Worm (Caenorhabditis elegans) whole organism, late embryonic: ENCODE data around the gene sec-61.A.

Experiments used
- K02D7.2 ChIP-seq: sonication (generic microtip); optimal IDR thresholded peaks from 2 replicates; lab custom pipeline; 2017; ENCODE audit warnings: mild to moderate bottlenecking, missing genetic modification characterization, missing compliant biosample characterization
- K09A11.1 ChIP-seq: sonication (generic microtip); optimal IDR thresholded peaks from 2 replicates; lab custom pipeline; 2017; ENCODE audit warnings: antibody characterized with exemption, mild to moderate bottlenecking, missing genetic modification characterization, missing compliant biosample characterization; ENCODE audit not compliant: insufficient read depth
- mec-3 ChIP-seq: sonication (generic microtip); optimal IDR thresholded peaks from 2 replicates; lab custom pipeline; 2016; ENCODE audit warnings: borderline replicate concordance, missing genetic modification characterization, missing compliant biosample characterization
- nhr-11 ChIP-seq: fragments of 150-350 bp; optimal IDR thresholded peaks from 2 replicates; lab custom pipeline; 2014; ENCODE audit warnings: missing biosample characterization, missing genetic modification characterization
- tbx-2 ChIP-seq: sonication (generic microtip); optimal IDR thresholded peaks from 2 replicates; lab custom pipeline; 2016; ENCODE audit warnings: missing genetic modification characterization, missing compliant biosample characterization

DNA sequence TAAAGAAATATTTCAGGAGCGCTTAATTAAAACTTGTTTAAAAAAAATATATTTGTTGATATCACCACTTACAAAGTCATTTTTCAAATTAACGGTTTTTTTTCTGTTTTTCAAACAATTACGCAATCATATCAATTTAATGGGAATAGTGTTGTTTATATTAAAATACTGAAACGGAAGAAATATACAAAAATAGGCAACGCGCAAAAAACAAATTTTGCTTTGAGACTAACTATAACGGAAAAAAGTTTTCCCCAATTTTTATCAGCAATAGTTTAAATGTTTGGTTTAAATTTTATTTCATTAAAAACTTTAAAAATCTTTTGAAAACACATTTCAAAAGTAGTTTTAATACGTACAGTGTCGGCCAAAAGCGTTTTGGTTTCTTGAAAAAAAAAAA, 43.5 kb upstream of the sec-61.A start:
- TF ChIP-seq K09A11.1: no peak
- TF ChIP-seq K02D7.2 (tag; lab: Kevin White, UChicago): no peak
- no peak for TF ChIP-seq nhr-11
- no peak for TF ChIP-seq tbx-2 (tag; lab: Kevin White, UChicago)
- no peak for TF ChIP-seq mec-3
